Worm (Caenorhabditis elegans): ENCODE measurements around the gene hpo-18.

hpo-18 gene

DNA sequence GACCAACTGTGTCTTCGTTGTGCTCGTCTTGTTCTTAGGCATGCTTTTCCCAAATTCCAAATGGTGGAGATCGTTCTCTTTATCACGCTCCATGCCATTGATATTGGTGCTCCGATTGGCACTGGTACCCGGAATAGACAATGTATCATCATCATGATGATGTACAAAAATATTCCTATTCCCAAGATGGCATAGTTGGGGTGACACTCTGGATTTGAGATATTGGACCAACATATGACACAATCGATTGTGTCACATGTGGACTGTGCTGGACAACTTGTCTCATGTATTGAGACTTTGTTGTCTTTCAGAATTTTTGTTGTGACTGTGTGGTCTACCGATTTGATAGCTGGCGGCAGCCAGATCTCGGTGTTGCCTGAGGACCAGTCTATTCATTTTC, 42.0 kb downstream of the hpo-18 start:
- no peak for TF ChIP-seq unc-62 (GFP tag; optimal IDR thresholded peaks at IDR 0.05)

DNA sequence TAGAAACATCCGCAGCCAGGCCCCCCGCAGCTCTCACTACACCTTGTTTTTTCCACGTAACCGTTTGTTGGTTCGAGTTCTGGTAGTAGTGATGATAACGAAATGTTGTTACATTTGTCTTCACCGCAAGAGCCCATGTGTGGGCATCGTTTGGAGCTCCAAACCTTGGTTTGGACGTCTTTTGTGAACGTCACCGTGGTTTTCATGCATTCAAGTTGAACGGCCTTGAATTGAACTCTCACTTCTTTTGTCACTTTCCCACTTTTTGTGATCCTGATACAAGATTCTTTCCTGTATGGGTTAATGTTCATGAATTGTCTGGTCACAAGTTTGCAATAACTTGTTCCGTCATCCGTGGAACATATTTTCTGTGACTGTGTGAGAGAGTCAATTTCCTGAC, 42.4 kb downstream of the hpo-18 start:
- no peak for TF ChIP-seq unc-62 (GFP tag; optimal IDR thresholded peaks at IDR 0.05)

DNA sequence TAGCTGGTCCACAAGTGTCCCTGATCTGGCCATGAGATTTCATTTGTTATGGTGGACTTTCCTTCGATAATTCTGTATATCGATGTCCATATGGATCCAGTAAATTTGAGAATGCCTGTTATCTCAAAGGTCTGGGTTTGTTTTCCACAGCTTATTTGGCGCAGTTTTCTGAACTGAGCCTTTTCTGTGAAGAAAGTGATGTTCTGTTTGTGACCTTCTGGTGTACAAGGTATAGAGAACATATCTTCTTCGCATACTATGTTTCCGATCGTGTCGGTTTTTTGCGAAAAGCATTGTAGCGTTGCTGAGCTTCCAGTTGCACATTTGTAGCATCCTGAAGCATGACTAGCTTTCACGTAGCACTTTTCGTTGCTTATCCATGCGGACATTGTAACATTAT, 43.4 kb downstream of the hpo-18 start:
- no peak for TF ChIP-seq unc-62 (GFP tag; optimal IDR thresholded peaks at IDR 0.05)

DNA sequence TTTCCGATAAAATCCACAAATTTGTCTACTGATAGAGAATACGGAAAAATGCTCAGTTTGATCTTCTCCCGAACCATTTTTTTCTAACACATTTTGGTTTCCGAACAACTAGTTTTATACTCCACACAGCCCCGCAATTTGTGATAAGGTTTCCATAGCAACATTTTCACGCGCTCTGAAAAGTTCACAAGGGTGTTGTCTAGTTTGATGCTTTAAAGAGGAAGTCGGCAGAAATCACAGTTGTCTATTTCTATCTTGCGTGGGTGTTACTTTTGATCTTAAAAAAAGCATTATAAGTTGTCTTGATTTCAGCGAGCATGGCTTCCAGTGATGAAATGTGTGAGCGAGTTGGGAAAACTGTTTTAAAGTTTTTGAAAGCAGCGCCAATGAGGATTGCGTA, 46.5 kb downstream of the hpo-18 start, which contains the start of gene ZC132.3:
Gene ZC132.3, minus strand, starts transcription at position 101 of the 400 bp plus-strand sequence.
- TF ChIP-seq unc-62 (GFP tag; optimal IDR thresholded peaks at IDR 0.05) = no peak

DNA sequence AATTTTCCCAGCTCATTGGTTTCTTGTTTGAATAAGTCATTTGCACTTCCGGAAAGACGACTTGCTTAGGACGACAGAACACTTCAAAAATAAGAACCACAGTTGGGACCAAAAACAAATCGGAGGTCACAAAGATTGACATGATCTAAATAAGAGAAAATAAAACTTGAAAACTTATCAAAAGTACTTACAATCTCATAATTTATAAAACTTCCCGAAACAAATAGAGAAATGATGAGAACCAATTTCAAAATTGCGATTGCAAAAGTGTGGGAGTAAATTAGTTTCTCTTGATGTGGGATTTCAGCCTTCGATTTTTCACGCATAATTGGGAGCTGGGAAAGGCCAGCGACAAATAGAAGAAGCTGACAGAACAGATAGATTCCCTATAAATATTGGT, 47.6 kb downstream of the hpo-18 start, which contains the start of gene ZC132.11:
Gene ZC132.11, minus strand, starts transcription at position 101 of the 400 bp plus-strand sequence.
- TF ChIP-seq unc-62 (GFP tag; optimal IDR thresholded peaks at IDR 0.05) = no peak
